Fruit fly (Drosophila melanogaster) whole organism, embryonic: ENCODE results near the gene Nopp140.

Experiments
- Abd-B ChIP-seq: fragments of 200-800 bp; sonication (Bioruptor generic); optimal IDR thresholded peaks from 2 replicates; lab custom pipeline; 2018; ENCODE audit warnings: missing biosample characterization, mild to moderate bottlenecking, missing genetic modification characterization, moderate library complexity
- CG10654 ChIP-seq: fragments of 200-800 bp; sonication (Bioruptor generic); optimal IDR thresholded peaks from 2 replicates; lab custom pipeline; 2016; ENCODE audit warnings: missing biosample characterization, missing genetic modification characterization
- CG1233 ChIP-seq: fragments of 200-800 bp; sonication (Bioruptor generic); optimal IDR thresholded peaks from 4 replicates; lab custom pipeline; 2018; ENCODE audit warnings: missing biosample characterization, mild to moderate bottlenecking, missing genetic modification characterization
- CG13624 ChIP-seq: fragments of 200-800 bp; sonication (Bioruptor generic); optimal IDR thresholded peaks from 2 replicates; lab custom pipeline; 2016; ENCODE audit warnings: missing biosample characterization, missing genetic modification characterization
- CG14014 ChIP-seq: fragments of 200-800 bp; sonication (Bioruptor generic); IDR thresholded peaks from 2 replicates; pipeline ENCODE4 v1.3.6; 2022; ENCODE audit warnings: missing biosample characterization, missing genetic modification characterization
- CG15479 ChIP-seq: fragments of 200-800 bp; sonication (Bioruptor generic); optimal IDR thresholded peaks from 3 replicates; lab custom pipeline; 2019; ENCODE audit warnings: missing biosample characterization, mild to moderate bottlenecking, missing genetic modification characterization, moderate library complexity
- CG17612 ChIP-seq: fragments of 200-800 bp; sonication (Bioruptor generic); IDR thresholded peaks from 2 replicates; pipeline ENCODE4 v1.3.6; 2022; ENCODE audit warnings: missing biosample characterization, missing genetic modification characterization
- CG1792 ChIP-seq: fragments of 200-800 bp; sonication (Bioruptor generic); optimal IDR thresholded peaks from 2 replicates; lab custom pipeline; 2016; ENCODE audit warnings: missing biosample characterization, missing genetic modification characterization
- CG2120 ChIP-seq: fragments of 200-800 bp; sonication (Bioruptor generic); optimal IDR thresholded peaks from 3 replicates; lab custom pipeline; 2016; ENCODE audit warnings: missing biosample characterization, missing genetic modification characterization
- CG2202 ChIP-seq: fragments of 200-800 bp; sonication (Bioruptor generic); optimal IDR thresholded peaks from 2 replicates; lab custom pipeline; 2018; ENCODE audit warnings: missing biosample characterization, mild to moderate bottlenecking, missing genetic modification characterization
- CG3838 ChIP-seq: fragments of 200-800 bp; sonication (Bioruptor generic); optimal IDR thresholded peaks from 3 replicates; lab custom pipeline; 2016; ENCODE audit warnings: missing biosample characterization, missing genetic modification characterization
- CG3995 ChIP-seq: fragments of 200-800 bp; sonication (Bioruptor generic); optimal IDR thresholded peaks from 3 replicates; lab custom pipeline; 2016; ENCODE audit warnings: missing biosample characterization, missing genetic modification characterization
- CG4360 ChIP-seq: fragments of 200-800 bp; sonication (Bioruptor generic); IDR thresholded peaks from 2 replicates; pipeline ENCODE4 v1.3.6; 2022; ENCODE audit warnings: missing biosample characterization, missing genetic modification characterization
- CG4404 ChIP-seq: fragments of 200-800 bp; sonication (Bioruptor generic); IDR thresholded peaks from 2 replicates; pipeline ENCODE4 v1.3.6; 2022; ENCODE audit warnings: missing biosample characterization, missing genetic modification characterization
- CG4617 ChIP-seq: fragments of 200-800 bp; sonication (Bioruptor generic); optimal IDR thresholded peaks from 3 replicates; lab custom pipeline; 2016; ENCODE audit warnings: missing biosample characterization, missing genetic modification characterization, borderline replicate concordance
- CG4820 ChIP-seq: fragments of 200-800 bp; sonication (Bioruptor generic); optimal IDR thresholded peaks from 3 replicates; lab custom pipeline; 2016; ENCODE audit warnings: missing biosample characterization, missing genetic modification characterization
- CG7357 ChIP-seq: fragments of 200-800 bp; sonication (Bioruptor generic); IDR thresholded peaks from 3 replicates; pipeline ENCODE4 v1.3.6; 2022; ENCODE audit warnings: missing biosample characterization, missing genetic modification characterization
- CG7745 ChIP-seq: fragments of 200-800 bp; sonication (Bioruptor generic); optimal IDR thresholded peaks from 2 replicates; lab custom pipeline; 2018; ENCODE audit warnings: missing biosample characterization, mild to moderate bottlenecking, missing genetic modification characterization, moderate library complexity
- CG8089 ChIP-seq: fragments of 200-800 bp; sonication (Bioruptor generic); optimal IDR thresholded peaks from 3 replicates; lab custom pipeline; 2016; ENCODE audit warnings: missing biosample characterization, missing genetic modification characterization
- CG8765 ChIP-seq: fragments of 200-800 bp; sonication (Bioruptor generic); IDR thresholded peaks from 2 replicates; pipeline ENCODE4 v1.3.6; 2022; ENCODE audit warnings: missing biosample characterization, missing genetic modification characterization
- Dfd ChIP-seq, 2 experiments: fragments of >200 bp; optimal IDR thresholded peaks; 2 replicates each; lab custom pipeline; 2017; ENCODE audit warnings: missing biosample characterization in 2 of 2, missing genetic modification characterization in 2 of 2
- Doc3 ChIP-seq: fragments of 200-800 bp; sonication (Bioruptor generic); IDR thresholded peaks from 3 replicates; pipeline ENCODE4 v1.3.6; 2022; ENCODE audit warnings: missing biosample characterization, missing genetic modification characterization; ENCODE audit not compliant: partially characterized antibody
- Dp ChIP-seq: fragments of 200-800 bp; sonication (Bioruptor generic); optimal IDR thresholded peaks from 2 replicates; lab custom pipeline; 2018; ENCODE audit warnings: missing biosample characterization, mild to moderate bottlenecking, missing genetic modification characterization, moderate library complexity
- Fer1 ChIP-seq: fragments of 200-800 bp; sonication (Bioruptor generic); optimal IDR thresholded peaks from 2 replicates; lab custom pipeline; 2017; ENCODE audit warnings: missing biosample characterization, mild to moderate bottlenecking, missing genetic modification characterization
- HLH4C ChIP-seq: fragments of 200-800 bp; sonication (Bioruptor generic); IDR thresholded peaks from 3 replicates; pipeline ENCODE4 v1.3.6; 2022; ENCODE audit warnings: missing biosample characterization, missing genetic modification characterization; ENCODE audit not compliant: partially characterized antibody
- HmgZ ChIP-seq: fragments of 200-800 bp; sonication (Bioruptor generic); optimal IDR thresholded peaks from 2 replicates; lab custom pipeline; 2018; ENCODE audit warnings: missing biosample characterization, mild to moderate bottlenecking, missing genetic modification characterization
- MBD-R2 ChIP-seq: fragments of 200-800 bp; sonication (Bioruptor generic); IDR thresholded peaks from 2 replicates; pipeline ENCODE4 v1.3.6; 2022; ENCODE audit warnings: missing biosample characterization, missing genetic modification characterization
- Optix ChIP-seq: fragments of 200-800 bp; sonication (Bioruptor generic); IDR thresholded peaks from 3 replicates; pipeline ENCODE4 v1.3.6; 2022; ENCODE audit warnings: missing biosample characterization, missing genetic modification characterization
- Spps ChIP-seq: fragments of 200-800 bp; sonication (Bioruptor generic); optimal IDR thresholded peaks from 2 replicates; lab custom pipeline; 2018; ENCODE audit warnings: missing biosample characterization, mild to moderate bottlenecking, missing genetic modification characterization
- TFAM ChIP-seq: fragments of 200-800 bp; sonication (Bioruptor generic); optimal IDR thresholded peaks from 2 replicates; lab custom pipeline; 2017; ENCODE audit warnings: missing biosample characterization, missing genetic modification characterization, inconsistent platforms
- ac ChIP-seq: fragments of 200-800 bp; sonication (Bioruptor generic); optimal IDR thresholded peaks from 3 replicates; lab custom pipeline; 2017; ENCODE audit warnings: missing biosample characterization, mild to moderate bottlenecking, missing genetic modification characterization
- cg ChIP-seq: fragments of 200-800 bp; sonication (Bioruptor generic); optimal IDR thresholded peaks from 3 replicates; lab custom pipeline; 2019; ENCODE audit warnings: missing biosample characterization, mild to moderate bottlenecking, missing genetic modification characterization, moderate library complexity
- croc ChIP-seq: fragments of 200-800 bp; sonication (Bioruptor generic); conservative IDR thresholded peaks from 3 replicates; pipeline ENCODE4 v1.3.6; 2022; ENCODE audit warnings: missing biosample characterization, missing genetic modification characterization
- dpn ChIP-seq, 2 experiments: fragments of 200-800 bp; sonication (Bioruptor generic); optimal IDR thresholded peaks; 3 replicates each; lab custom pipeline; 2016; ENCODE audit warnings: missing biosample characterization in 2 of 2, missing genetic modification characterization in 2 of 2
- en ChIP-seq: fragments of 200-800 bp; sonication (Bioruptor generic); optimal IDR thresholded peaks from 2 replicates; lab custom pipeline; 2016; ENCODE audit warnings: missing biosample characterization, missing genetic modification characterization
- ewg ChIP-seq: fragments of 200-800 bp; sonication (Bioruptor generic); optimal IDR thresholded peaks from 3 replicates; lab custom pipeline; 2017; ENCODE audit warnings: mild to moderate bottlenecking, missing biosample characterization, missing genetic modification reagents, missing genetic modification characterization
- jigr1 ChIP-seq: fragments of 200-800 bp; sonication (Bioruptor generic); IDR thresholded peaks from 3 replicates; pipeline ENCODE4 v1.3.6; 2022; ENCODE audit warnings: missing biosample characterization, missing genetic modification characterization
- jing ChIP-seq: fragments of 200-800 bp; sonication (Bioruptor generic); optimal IDR thresholded peaks from 2 replicates; lab custom pipeline; 2018; ENCODE audit warnings: missing biosample characterization, mild to moderate bottlenecking, missing genetic modification characterization
- lbe ChIP-seq: fragments of 200-800 bp; sonication (Bioruptor generic); optimal IDR thresholded peaks from 2 replicates; lab custom pipeline; 2016; ENCODE audit warnings: missing biosample characterization, mild to moderate bottlenecking, missing genetic modification characterization
- mam ChIP-seq: fragments of 200-800 bp; sonication (Bioruptor generic); optimal IDR thresholded peaks from 3 replicates; lab custom pipeline; 2016; ENCODE audit warnings: missing biosample characterization, missing genetic modification characterization
- mirr ChIP-seq: fragments of 200-800 bp; sonication (Bioruptor generic); optimal IDR thresholded peaks from 3 replicates; lab custom pipeline; 2018; ENCODE audit warnings: missing biosample characterization, mild to moderate bottlenecking, missing genetic modification characterization
- nau ChIP-seq: fragments of 200-800 bp; sonication (Bioruptor generic); optimal IDR thresholded peaks from 3 replicates; lab custom pipeline; 2017; ENCODE audit warnings: missing biosample characterization, mild to moderate bottlenecking, missing genetic modification characterization, missing genetic modification reagents
- nerfin-1 ChIP-seq: fragments of 200-800 bp; sonication (Bioruptor generic); optimal IDR thresholded peaks from 3 replicates; lab custom pipeline; 2019; ENCODE audit warnings: missing biosample characterization, mild to moderate bottlenecking, missing genetic modification characterization, moderate library complexity
- oc ChIP-seq: fragments of 200-800 bp; sonication (Bioruptor generic); optimal IDR thresholded peaks from 2 replicates; lab custom pipeline; 2018; ENCODE audit warnings: missing biosample characterization, mild to moderate bottlenecking, missing genetic modification characterization, moderate library complexity
- onecut ChIP-seq: fragments of 200-800 bp; sonication (Bioruptor generic); IDR thresholded peaks from 2 replicates; pipeline ENCODE4 v1.3.6; 2022; ENCODE audit warnings: missing biosample characterization, missing genetic modification characterization
- ranshi ChIP-seq: fragments of 200-800 bp; sonication (Bioruptor generic); IDR thresholded peaks from 2 replicates; pipeline ENCODE4 v1.3.6; 2022; ENCODE audit warnings: missing biosample characterization, missing genetic modification characterization
- repo ChIP-seq: fragments of 200-800 bp; sonication (Bioruptor generic); optimal IDR thresholded peaks from 2 replicates; lab custom pipeline; 2016; ENCODE audit warnings: missing biosample characterization, missing genetic modification characterization
- sima ChIP-seq: fragments of 200-800 bp; sonication (Bioruptor generic); optimal IDR thresholded peaks from 2 replicates; lab custom pipeline; 2016; ENCODE audit warnings: missing biosample characterization, missing genetic modification characterization
- slp2 ChIP-seq: fragments of 200-800 bp; sonication (Bioruptor generic); optimal IDR thresholded peaks from 2 replicates; lab custom pipeline; 2016; ENCODE audit warnings: missing biosample characterization, missing genetic modification characterization

Gene Nopp140

DNA sequence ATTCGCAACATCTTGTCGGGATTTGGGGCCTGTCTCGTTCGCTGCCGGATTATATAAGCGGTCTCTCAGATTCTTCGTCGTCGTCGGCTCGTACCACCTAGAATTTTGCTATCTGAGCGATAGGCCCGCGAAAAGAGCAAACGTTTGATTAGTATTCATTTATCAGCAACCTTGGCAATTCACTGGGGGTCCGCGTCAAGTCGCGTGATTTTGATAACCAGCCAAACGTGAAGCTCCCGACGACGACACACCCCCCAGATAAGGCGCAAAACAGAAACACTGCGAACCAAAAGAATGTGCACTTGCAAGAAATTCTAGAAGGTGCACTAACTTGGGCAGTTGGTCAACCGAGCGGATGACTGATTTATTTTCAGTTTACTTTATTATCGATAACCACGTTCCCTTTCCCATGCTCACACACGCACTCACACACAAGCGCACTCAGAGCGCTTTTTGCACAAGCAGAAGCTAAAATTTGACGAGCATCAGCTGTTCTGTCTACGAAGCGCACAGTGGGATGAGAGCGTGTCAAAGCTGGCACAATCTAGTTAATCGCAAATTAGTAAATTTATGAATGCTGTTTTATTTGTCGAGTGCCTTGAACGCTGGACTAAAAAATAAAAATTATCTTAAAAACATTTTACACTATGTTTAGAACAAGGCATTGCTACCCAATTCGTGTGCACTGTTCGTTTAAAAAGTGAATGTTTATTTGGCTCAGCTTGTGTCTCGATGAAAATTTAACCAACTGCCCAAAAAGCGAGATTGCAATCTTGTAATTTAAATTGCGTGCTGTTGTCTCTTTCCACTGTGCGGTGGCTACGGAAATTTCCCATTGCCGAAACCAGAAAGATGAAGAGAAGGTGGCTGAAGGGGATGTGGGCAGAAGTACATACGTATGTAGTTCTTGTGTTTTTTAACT lies 7.4 kb downstream of the Nopp140 start (continued):
- peak; percentile 85 for TF ChIP-seq croc (GFP tag; lab: Robert Waterston, UW)
- TF ChIP-seq CG2120 (GFP tag; lab: Kevin White, UChicago): peak; percentile 94
- TF ChIP-seq Spps (tag; lab: Kevin White, UChicago): peak; percentile 87
- TF ChIP-seq CG4820 (GFP tag; lab: Kevin White, UChicago): peak; percentile 94
- peak; percentile 95 for TF ChIP-seq CG1792 (GFP tag; lab: Kevin White, UChicago)
- TF ChIP-seq ranshi (GFP tag; lab: Robert Waterston, UW): peak; percentile 90
- peak; percentile 95 for TF ChIP-seq mam (GFP tag; lab: Kevin White, UChicago)
- TF ChIP-seq CG10654 (GFP tag; lab: Kevin White, UChicago): peak; percentile 85
- peak; percentile 80 for TF ChIP-seq CG4360 (GFP tag; lab: Robert Waterston, UW)
- peak; percentile 87 for TF ChIP-seq HmgZ (tag; lab: Kevin White, UChicago)
- peak; percentile 90 for TF ChIP-seq lbe (GFP tag; lab: Kevin White, UChicago)
- TF ChIP-seq ac (GFP tag; lab: Kevin White, UChicago): peak; percentile 65
- peak; percentile 35 for TF ChIP-seq cg (GFP tag; lab: Kevin White, UChicago)
- TF ChIP-seq CG14014 (GFP tag; lab: Robert Waterston, UW): peak; percentile 90
- TF ChIP-seq mirr (GFP tag; lab: Kevin White, UChicago): peak; percentile 61
- peak; percentile 85 for TF ChIP-seq CG17612 (GFP tag; lab: Robert Waterston, UW)
- TF ChIP-seq Abd-B (GFP tag; lab: Kevin White, UChicago): peak; percentile 93
- TF ChIP-seq MBD-R2: peak; percentile 64
- TF ChIP-seq CG1233 (GFP tag; lab: Kevin White, UChicago): peak; percentile 93
- TF ChIP-seq jing (GFP tag; lab: Kevin White, UChicago): peak; percentile 86
- no peak for TF ChIP-seq CG7745 (tag; lab: Kevin White, UChicago)
- peak; percentile 61 for TF ChIP-seq CG3995 (GFP tag; lab: Kevin White, UChicago)
- peak; percentile 58 for TF ChIP-seq HLH4C (GFP tag; lab: Robert Waterston, UW)
- TF ChIP-seq CG13624: peak; percentile 94
- TF ChIP-seq oc (tag; lab: Kevin White, UChicago): peak; percentile 87
- peak; percentile 61; the same call in 1 of the 2 replicates for TF ChIP-seq CG8765 (GFP tag; lab: Robert Waterston, UW)
- TF ChIP-seq ewg (GFP tag; lab: Kevin White, UChicago): peak; percentile 83
- TF ChIP-seq CG8089: peak; percentile 84
- peak; percentile 85 for TF ChIP-seq repo (GFP tag; lab: Kevin White, UChicago)
- peak; percentile 84 for TF ChIP-seq CG2202 (tag; lab: Kevin White, UChicago)
- TF ChIP-seq en (GFP tag; lab: Kevin White, UChicago): peak; percentile 89
- peak; percentile 95 for TF ChIP-seq slp2 (GFP tag; lab: Kevin White, UChicago)
- peak; percentile 80 for TF ChIP-seq CG3838 (GFP tag; lab: Kevin White, UChicago)
- TF ChIP-seq CG15479: no peak
- TF ChIP-seq nau (GFP tag; lab: Kevin White, UChicago): peak; percentile 95
- TF ChIP-seq onecut (GFP tag; lab: Robert Waterston, UW): peak; percentile 85
- TF ChIP-seq CG4404: peak; percentile 80
- no peak for TF ChIP-seq Dfd (GFP tag; optimal IDR thresholded peaks at IDR 0.05; lab: Kevin White, UChicago)
- TF ChIP-seq sima: peak; percentile 80
- TF ChIP-seq Dp: no peak
- TF ChIP-seq dpn (GFP tag; optimal IDR thresholded peaks at IDR 0.05; lab: Kevin White, UChicago): peak; percentile 92 to 96
- peak; percentile 71 for TF ChIP-seq CG4617 (GFP tag; lab: Kevin White, UChicago)
- TF ChIP-seq jigr1: peak; percentile 89
- TF ChIP-seq Doc3 (GFP tag; lab: Robert Waterston, UW): no peak
- peak; percentile 87 for TF ChIP-seq nerfin-1 (tag; lab: Kevin White, UChicago)
- peak; percentile 82; the same call in 2 of the 3 replicates for TF ChIP-seq CG7357 (GFP tag; lab: Robert Waterston, UW)
- peak; percentile 94 for TF ChIP-seq Fer1
- TF ChIP-seq Optix (GFP tag; lab: Robert Waterston, UW): peak; percentile 88
- TF ChIP-seq TFAM (GFP tag; lab: Kevin White, UChicago): peak; percentile 61
